Fruit fly (Drosophila melanogaster) Kc167 (cell line): ENCODE measurements around the gene mid.

Experiments
- Myc ChIP-seq: fragments of >200 bp; optimal IDR thresholded peaks from 2 replicates; lab custom pipeline; 2017; ENCODE audit warnings: missing external identifiers
- Sin3A ChIP-seq: fragments of >200 bp; optimal IDR thresholded peaks from 2 replicates; lab custom pipeline; 2018; ENCODE audit warnings: missing external identifiers
- h ChIP-seq: fragments of >200 bp; optimal IDR thresholded peaks from 3 replicates; lab custom pipeline; 2018; ENCODE audit warnings: missing external identifiers
- insv ChIP-seq: fragments of >200 bp; optimal IDR thresholded peaks from 3 replicates; lab custom pipeline; 2018; ENCODE audit warnings: missing external identifiers
- psq ChIP-seq: fragments of >200 bp; optimal IDR thresholded peaks from 2 replicates; lab custom pipeline; 2017; ENCODE audit warnings: missing external identifiers
- ttk ChIP-seq: sonication (Bioruptor generic); optimal IDR thresholded peaks from 2 replicates; lab custom pipeline; 2017; ENCODE audit warnings: missing external identifiers

Gene mid

dm6 chr2L:5507823-5508438 lies 46.5 kb downstream of the mid start:
- TF ChIP-seq ttk (lab: Kevin White, UChicago) (no peak), insv (lab: Kevin White, UChicago) (no peak), h (lab: Kevin White, UChicago) (no peak), Sin3A (lab: Kevin White, UChicago) (no peak), Myc (no peak), psq (lab: Kevin White, UChicago) (no peak)

- TF ChIP-seq insv (lab: Kevin White, UChicago), result no peak
- TF ChIP-seq Myc, result no peak
- no peak for TF ChIP-seq ttk (lab: Kevin White, UChicago)
- no peak for TF ChIP-seq psq (lab: Kevin White, UChicago)
- no peak for TF ChIP-seq Sin3A (lab: Kevin White, UChicago)
- TF ChIP-seq h (lab: Kevin White, UChicago), result no peak
Observed at dm6 chr2L:5514946-5515345, 53.5 kb downstream of the mid start.
